Worm (Caenorhabditis elegans): ENCODE data around the gene xbx-9.
A peak's percentile ranks its signal among the peaks of the same experiment; 100 is the strongest.

The xbx-9 gene

DNA sequence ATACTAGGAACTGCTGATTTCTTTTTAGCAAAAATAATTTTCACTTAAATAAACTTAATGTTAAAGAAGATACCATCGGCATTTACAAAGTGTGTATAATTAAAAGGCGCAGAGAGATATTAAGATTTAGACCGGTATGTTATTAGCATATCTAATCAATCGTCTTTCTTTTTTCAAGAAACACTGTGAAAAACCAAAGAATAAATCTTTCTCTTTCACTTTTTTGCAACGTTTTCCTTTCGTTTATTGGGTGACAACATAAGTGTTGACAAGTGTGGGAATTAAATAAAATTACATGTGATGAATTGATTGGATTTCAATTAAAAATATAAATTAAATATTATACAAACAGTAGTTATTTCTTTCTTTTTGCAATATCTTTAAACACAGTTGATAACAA, 18.4 kb downstream of the xbx-9 start, which contains the start of gene C15C8.8:
TSS of gene C15C8.8 (minus strand) at position 101 of the 400 bp plus-strand sequence.
- TF ChIP-seq him-1 (tag; optimal IDR thresholded peaks at IDR 0.05), result no peak
- no peak for TF ChIP-seq W03F9.2 (tag; optimal IDR thresholded peaks at IDR 0.05)
- TF ChIP-seq dao-5 (tag; optimal IDR thresholded peaks at IDR 0.05), result no peak

DNA sequence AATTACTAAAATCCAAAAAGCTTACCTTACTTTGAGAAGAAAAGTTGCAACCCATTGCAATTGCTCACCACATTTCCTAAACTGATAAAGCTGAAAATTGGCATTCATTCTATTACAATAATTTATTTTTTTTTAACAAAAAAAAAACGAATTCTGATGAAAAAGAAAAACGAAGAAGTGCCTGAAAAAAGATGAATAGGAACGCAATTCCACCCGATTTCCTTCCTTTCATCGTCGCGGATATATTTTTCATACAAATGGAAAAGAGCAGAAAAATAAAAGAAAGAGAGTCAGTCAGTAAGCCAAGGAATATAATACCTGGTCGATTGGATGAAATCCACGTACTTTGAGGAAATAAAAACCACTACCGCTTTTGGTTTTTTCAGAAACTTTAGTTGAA, 20.8 kb downstream of the xbx-9 start, which contains the start of gene gpa-13:
TSS of gene gpa-13 (minus strand) at position 101 of the 400 bp plus-strand sequence.
- TF ChIP-seq him-1 (tag; optimal IDR thresholded peaks at IDR 0.05), result no peak
- TF ChIP-seq W03F9.2 (tag; optimal IDR thresholded peaks at IDR 0.05), result no peak
- no peak for TF ChIP-seq dao-5 (tag; optimal IDR thresholded peaks at IDR 0.05)

DNA sequence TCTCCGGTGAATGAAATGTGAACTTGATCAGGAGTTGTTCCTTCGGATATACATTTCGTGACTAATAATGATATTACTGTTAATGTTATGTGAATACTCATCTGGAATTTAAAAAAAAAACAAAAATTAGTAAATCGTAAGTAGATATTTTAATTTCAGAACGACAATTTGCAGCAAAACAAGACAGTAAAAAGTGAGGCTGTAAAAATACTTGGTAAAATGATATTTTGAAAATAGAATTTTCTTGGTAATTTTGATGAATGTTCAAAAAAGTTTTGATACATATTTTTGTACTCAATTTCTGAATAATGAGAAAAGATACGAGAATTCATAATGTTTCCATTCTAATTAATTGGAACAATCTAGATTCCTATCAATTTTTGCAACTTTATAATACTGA, 25.7 kb downstream of the xbx-9 start, which contains the start of gene papl-1:
TSS of gene papl-1 (minus strand) at position 101 of the 400 bp plus-strand sequence.
- no peak for TF ChIP-seq dao-5 (tag; optimal IDR thresholded peaks at IDR 0.05)

DNA sequence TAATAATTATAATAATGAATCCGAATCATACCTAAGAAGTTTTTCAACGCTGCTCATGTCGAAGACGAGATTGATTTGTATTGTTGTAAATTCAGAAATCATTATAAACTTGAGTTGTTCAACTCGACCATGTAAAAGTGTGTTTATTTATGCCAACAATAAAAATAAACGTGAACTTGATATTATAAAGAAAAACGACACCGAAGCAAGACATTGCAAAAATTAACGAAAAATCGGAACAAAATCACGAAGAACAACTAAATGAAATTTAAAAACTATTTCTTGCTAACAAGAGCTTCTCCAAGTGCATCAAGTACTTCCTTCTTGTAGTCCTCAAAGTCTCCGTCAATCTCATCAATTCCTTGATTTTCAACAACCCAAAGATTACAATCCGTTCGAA, 26.9 kb downstream of the xbx-9 start, which contains the start of gene F18E2.15:
TSS of gene F18E2.15 (minus strand) at position 101 of the 400 bp plus-strand sequence.
- TF ChIP-seq him-1 (tag; optimal IDR thresholded peaks at IDR 0.05) (no peak), dao-5 (tag; optimal IDR thresholded peaks at IDR 0.05) (no peak), W03F9.2 (tag; optimal IDR thresholded peaks at IDR 0.05) (no peak)

DNA sequence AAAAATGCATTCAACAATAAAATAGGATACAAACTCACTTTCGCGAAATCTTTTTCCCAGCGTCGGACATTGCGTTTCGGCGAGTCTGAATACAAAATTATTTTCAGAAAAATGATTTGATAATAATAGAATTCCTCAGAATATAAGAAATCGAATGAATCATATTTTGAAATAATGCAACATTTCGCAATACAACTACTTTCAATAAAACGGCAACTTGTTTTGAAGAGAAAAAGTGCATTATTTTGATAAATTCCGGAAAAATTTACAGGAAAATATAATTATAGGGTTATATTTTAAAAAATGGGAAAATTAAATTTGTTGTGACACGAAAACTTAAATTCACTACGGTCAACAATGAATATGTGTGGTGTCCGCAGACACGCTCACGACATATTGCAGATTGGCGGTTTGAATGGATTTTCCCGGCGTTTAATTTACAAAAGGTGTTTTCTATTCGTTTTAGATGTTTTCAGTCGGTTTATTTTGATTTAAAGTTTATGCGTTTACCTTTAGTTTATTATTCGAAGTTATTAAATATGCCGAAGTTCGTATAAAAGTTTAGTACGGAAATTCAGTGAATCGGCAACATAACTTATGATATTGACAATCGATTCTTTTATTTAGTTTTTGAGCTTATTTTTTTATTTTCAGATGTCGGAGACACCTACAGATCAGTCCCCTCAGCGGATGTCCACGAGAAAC, 29.4 kb downstream of the xbx-9 start, which contains the start of the genes abcf-1 and scc-3:
TSS of gene abcf-1 (minus strand) at position 85 of the 705 bp plus-strand sequence.
TSS of gene scc-3 (plus strand) at position 655 of the 705 bp plus-strand sequence.
- TF ChIP-seq dao-5 (tag; optimal IDR thresholded peaks at IDR 0.05) (no peak), W03F9.2 (tag; optimal IDR thresholded peaks at IDR 0.05) (peak; percentile 11)

DNA sequence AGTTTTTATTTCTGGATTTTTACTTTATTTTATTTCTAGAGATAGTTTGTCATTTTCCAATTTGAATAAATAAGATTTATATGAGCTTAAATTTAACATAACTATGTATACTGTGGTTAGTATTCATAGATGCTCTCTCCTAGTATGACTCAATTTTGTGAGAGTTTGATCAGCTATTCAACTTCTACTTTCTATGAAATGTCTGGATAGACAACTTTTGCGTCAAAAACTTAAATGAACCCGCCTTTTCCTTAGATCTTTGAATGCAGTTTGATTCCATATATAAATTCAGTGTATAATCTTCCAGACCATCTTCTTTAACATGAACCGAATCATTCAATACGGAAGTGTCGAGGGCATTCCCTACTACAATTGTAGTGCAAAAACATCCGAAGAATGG, 34.9 kb downstream of the xbx-9 start, which contains the start of gene srt-43:
TSS of gene srt-43 (plus strand) at position 301 of the 400 bp plus-strand sequence.
- TF ChIP-seq him-1 (tag; optimal IDR thresholded peaks at IDR 0.05) (no peak), dao-5 (tag; optimal IDR thresholded peaks at IDR 0.05) (no peak), W03F9.2 (tag; optimal IDR thresholded peaks at IDR 0.05) (no peak)

DNA sequence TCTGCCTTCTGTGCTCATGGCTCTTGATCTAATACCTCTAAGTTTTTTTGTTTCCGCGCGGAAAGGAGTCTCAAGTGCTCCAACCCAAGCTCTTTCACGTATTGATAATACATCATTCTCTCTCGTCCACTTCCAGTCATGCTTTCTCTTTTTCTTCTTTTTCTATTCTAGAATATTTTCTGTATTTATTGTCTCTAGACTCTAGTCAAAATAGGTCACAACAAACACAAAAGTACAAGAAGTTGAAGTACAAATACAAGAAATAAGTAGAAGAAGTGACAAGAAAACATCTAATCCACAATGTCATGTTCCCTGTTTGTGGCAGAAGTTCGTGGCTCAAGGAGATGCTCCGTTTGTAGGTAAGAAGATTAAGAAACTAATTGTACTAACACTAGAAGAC, 39.2 kb downstream of the xbx-9 start, which contains the start of gene ZC455.1:
TSS of gene ZC455.1 (plus strand) at position 301 of the 400 bp plus-strand sequence.
- no peak for TF ChIP-seq him-1 (tag; optimal IDR thresholded peaks at IDR 0.05)
- no peak for TF ChIP-seq dao-5 (tag; optimal IDR thresholded peaks at IDR 0.05)
- no peak for TF ChIP-seq W03F9.2 (tag; optimal IDR thresholded peaks at IDR 0.05)

DNA sequence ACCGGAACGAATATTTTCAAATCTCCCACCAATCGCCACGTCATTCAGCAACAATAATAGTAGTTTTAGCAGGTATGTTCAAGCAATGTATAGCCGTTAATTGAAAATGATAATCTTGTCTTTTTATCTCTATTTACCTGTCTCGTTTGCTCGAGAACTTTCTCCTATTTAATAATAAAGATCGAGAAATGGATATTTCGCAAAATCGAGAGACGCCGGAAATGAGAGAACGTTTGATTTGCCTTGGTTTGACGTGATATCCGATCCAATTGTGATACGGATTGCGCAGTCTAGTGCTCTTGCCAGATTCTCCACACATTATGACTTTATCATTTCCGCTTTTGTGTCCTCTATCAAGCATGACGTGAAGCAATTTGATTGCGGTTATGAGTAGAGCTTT, 39.9 kb downstream of the xbx-9 start:
- TF ChIP-seq him-1 (tag; optimal IDR thresholded peaks at IDR 0.05) (no peak), dao-5 (tag; optimal IDR thresholded peaks at IDR 0.05) (no peak), W03F9.2 (tag; optimal IDR thresholded peaks at IDR 0.05) (no peak)

DNA sequence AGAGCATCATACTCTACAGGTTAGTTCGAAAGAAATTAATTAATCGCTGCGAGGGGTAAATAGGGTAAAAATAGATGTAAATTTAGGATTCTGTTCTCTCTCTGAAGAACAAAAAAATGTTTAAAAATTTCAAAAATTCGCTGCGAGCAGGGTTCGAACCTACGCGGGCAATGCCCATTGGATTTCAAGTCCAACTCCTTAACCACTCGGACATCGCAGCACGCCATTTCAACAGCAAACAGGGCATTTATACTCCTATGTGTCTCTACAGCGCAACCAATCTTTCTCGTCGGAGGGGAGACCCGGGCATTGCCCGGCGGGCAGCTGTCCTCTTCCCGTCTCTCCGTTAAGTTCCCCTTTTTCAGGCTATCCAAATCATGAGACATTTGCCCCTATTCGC, 46.2 kb downstream of the xbx-9 start:
- TF ChIP-seq W03F9.2 (tag; optimal IDR thresholded peaks at IDR 0.05) (no peak), dao-5 (tag; optimal IDR thresholded peaks at IDR 0.05) (peak; percentile 61), him-1 (tag; optimal IDR thresholded peaks at IDR 0.05) (peak; percentile 29)

DNA sequence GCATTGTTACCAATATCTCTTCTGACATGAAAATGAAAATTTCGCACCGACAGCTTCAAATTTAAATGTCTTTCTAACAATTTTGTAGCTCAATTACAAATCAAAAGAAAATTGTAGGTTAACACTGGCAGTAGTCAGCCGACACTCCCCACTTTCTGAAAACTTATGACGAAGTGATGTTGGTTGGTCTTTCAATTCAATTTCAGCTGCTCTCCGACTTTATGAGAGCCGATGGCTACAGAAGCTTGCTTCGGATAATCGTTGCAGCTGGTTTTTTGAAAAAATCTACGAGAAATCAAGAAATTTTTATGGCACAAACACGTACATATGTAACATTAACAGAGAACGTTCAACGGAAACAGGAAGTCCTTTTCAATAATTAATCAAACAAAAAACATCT, 50.9 kb downstream of the xbx-9 start, which contains the start of gene sre-20:
TSS of gene sre-20 (minus strand) at position 101 of the 400 bp plus-strand sequence.
- no peak for TF ChIP-seq dao-5 (tag; optimal IDR thresholded peaks at IDR 0.05)
- no peak for TF ChIP-seq W03F9.2 (tag; optimal IDR thresholded peaks at IDR 0.05)
- TF ChIP-seq him-1 (tag; optimal IDR thresholded peaks at IDR 0.05), result no peak

Measured in whole organism, L4/young adult.